Fruit fly (Drosophila melanogaster) whole organism, embryonic: ENCODE measurements around the gene mag.

Experiments used
- Awh ChIP-seq: fragments of 200-800 bp; sonication (Bioruptor generic); IDR thresholded peaks from 2 replicates; pipeline ENCODE4, ENCODE4 v1.3.6; 2022; ENCODE audit warnings: missing biosample characterization, missing genetic modification characterization
- CG10366 ChIP-seq: fragments of 200-800 bp; sonication (Bioruptor generic); IDR thresholded peaks from 2 replicates; pipeline ENCODE4 v1.3.6; 2022; ENCODE audit warnings: missing biosample characterization, missing genetic modification characterization
- CG10543 ChIP-seq: fragments of 200-800 bp; sonication (Bioruptor generic); optimal IDR thresholded peaks from 3 replicates; lab custom pipeline; 2017; ENCODE audit warnings: missing biosample characterization, mild to moderate bottlenecking, missing genetic modification characterization, moderate library complexity
- CG10654 ChIP-seq: fragments of 200-800 bp; sonication (Bioruptor generic); optimal IDR thresholded peaks from 2 replicates; lab custom pipeline; 2016; ENCODE audit warnings: missing biosample characterization, missing genetic modification characterization
- CG11247 ChIP-seq: fragments of 200-800 bp; sonication (Bioruptor generic); IDR thresholded peaks from 2 replicates; pipeline ENCODE4 v1.3.6; 2022; ENCODE audit warnings: missing biosample characterization, missing genetic modification characterization
- CG12659 ChIP-seq: fragments of 200-800 bp; sonication (Bioruptor generic); optimal IDR thresholded peaks from 3 replicates; lab custom pipeline; 2017; ENCODE audit warnings: mild to moderate bottlenecking, missing biosample characterization, missing genetic modification reagents, missing genetic modification characterization
- CG15073 ChIP-seq: fragments of 200-800 bp; sonication (Bioruptor generic); optimal IDR thresholded peaks from 2 replicates; lab custom pipeline; 2016; ENCODE audit warnings: missing biosample characterization, missing genetic modification characterization
- CG15479 ChIP-seq: fragments of 200-800 bp; sonication (Bioruptor generic); optimal IDR thresholded peaks from 3 replicates; lab custom pipeline; 2019; ENCODE audit warnings: missing biosample characterization, mild to moderate bottlenecking, missing genetic modification characterization, moderate library complexity
- CG17328 ChIP-seq: fragments of 200-800 bp; sonication (Bioruptor generic); IDR thresholded peaks from 2 replicates; pipeline ENCODE4 v1.3.6; 2022; ENCODE audit warnings: missing biosample characterization, missing genetic modification characterization
- CG17802 ChIP-seq: fragments of 200-800 bp; sonication (Bioruptor generic); optimal IDR thresholded peaks from 2 replicates; lab custom pipeline; 2018; ENCODE audit warnings: missing biosample characterization, mild to moderate bottlenecking, missing genetic modification characterization, moderate library complexity
- CG18011 ChIP-seq: fragments of 200-800 bp; sonication (Bioruptor generic); optimal IDR thresholded peaks from 2 replicates; lab custom pipeline; 2017; ENCODE audit warnings: missing biosample characterization, missing genetic modification characterization, mild to moderate bottlenecking, moderate library complexity, missing genotype
- CG2712 ChIP-seq: fragments of 200-800 bp; optimal IDR thresholded peaks from 3 replicates; lab custom pipeline; 2019; ENCODE audit warnings: missing biosample characterization, mild to moderate bottlenecking, missing genetic modification characterization, moderate library complexity
- CG3065 ChIP-seq: fragments of 200-800 bp; sonication (Bioruptor generic); optimal IDR thresholded peaks from 2 replicates; lab custom pipeline; 2016; ENCODE audit warnings: missing biosample characterization, missing genetic modification characterization
- CG32532 ChIP-seq: fragments of 200-800 bp; sonication (Bioruptor generic); IDR thresholded peaks from 2 replicates; pipeline ENCODE4 v1.3.6; 2022; ENCODE audit warnings: missing biosample characterization, missing genetic modification characterization
- CG3838 ChIP-seq: fragments of 200-800 bp; sonication (Bioruptor generic); optimal IDR thresholded peaks from 3 replicates; lab custom pipeline; 2016; ENCODE audit warnings: missing biosample characterization, missing genetic modification characterization
- CG43689 ChIP-seq: fragments of 200-800 bp; sonication (Bioruptor generic); IDR thresholded peaks from 2 replicates; pipeline ENCODE4 v1.3.6; 2022; ENCODE audit warnings: missing biosample characterization, missing genetic modification characterization
- CG6654 ChIP-seq: fragments of 200-800 bp; sonication (Bioruptor generic); optimal IDR thresholded peaks from 2 replicates; lab custom pipeline; 2017; ENCODE audit warnings: missing biosample characterization, mild to moderate bottlenecking, missing genetic modification characterization
- CG9437 ChIP-seq: fragments of 200-800 bp; sonication (Bioruptor generic); optimal IDR thresholded peaks from 2 replicates; lab custom pipeline; 2018; ENCODE audit warnings: missing biosample characterization, mild to moderate bottlenecking, missing genetic modification characterization
- CkIIα-i1 ChIP-seq: fragments of 200-800 bp; sonication (Bioruptor generic); IDR thresholded peaks from 2 replicates; pipeline ENCODE4 v1.3.6; 2022; ENCODE audit warnings: missing biosample characterization, missing genetic modification characterization
- Dip3 ChIP-seq: fragments of 200-800 bp; sonication (Bioruptor generic); optimal IDR thresholded peaks from 3 replicates; lab custom pipeline; 2016; ENCODE audit warnings: missing biosample characterization, missing genetic modification characterization
- Fer2 ChIP-seq: fragments of 200-800 bp; sonication (Bioruptor generic); optimal IDR thresholded peaks from 2 replicates; lab custom pipeline; 2018; ENCODE audit warnings: missing biosample characterization, mild to moderate bottlenecking, missing genetic modification characterization, moderate library complexity
- GATAe ChIP-seq: fragments of 200-800 bp; sonication (Bioruptor generic); conservative IDR thresholded peaks from 2 replicates; pipeline ENCODE4 v1.3.6; 2022; ENCODE audit warnings: missing biosample characterization, missing genetic modification characterization
- Gug ChIP-seq: fragments of 200-800 bp; sonication (Bioruptor generic); IDR thresholded peaks from 4 replicates; pipeline ENCODE4 v1.3.6; 2022; ENCODE audit warnings: missing biosample characterization, missing genetic modification characterization
- HLH4C ChIP-seq: fragments of 200-800 bp; sonication (Bioruptor generic); IDR thresholded peaks from 3 replicates; pipeline ENCODE4 v1.3.6; 2022; ENCODE audit warnings: missing biosample characterization, missing genetic modification characterization; ENCODE audit not compliant: partially characterized antibody
- Hmr ChIP-seq: fragments of 200-800 bp; sonication (Bioruptor generic); optimal IDR thresholded peaks from 3 replicates; lab custom pipeline; 2017; ENCODE audit warnings: mild to moderate bottlenecking, missing biosample characterization, missing genetic modification reagents, missing genetic modification characterization
- Lim3 ChIP-seq: fragments of 200-800 bp; sonication (Bioruptor generic); IDR thresholded peaks from 2 replicates; pipeline ENCODE4 v1.3.6; 2022; ENCODE audit warnings: missing biosample characterization, missing genetic modification characterization
- Oaz ChIP-seq: fragments of 200-800 bp; sonication (Bioruptor generic); IDR thresholded peaks from 2 replicates; pipeline ENCODE4 v1.3.6; 2022; ENCODE audit warnings: missing biosample characterization, missing genetic modification characterization
- Pdp1 ChIP-seq, 2 experiments: fragments of 200-800 bp; sonication (Bioruptor generic); optimal IDR thresholded peaks; 3 replicates each; lab custom pipeline; 2016; ENCODE audit warnings: missing biosample characterization in 2 of 2, missing genetic modification characterization in 2 of 2, mild to moderate bottlenecking in 1 of 2, moderate library complexity in 1 of 2
- Sry-δ ChIP-seq: fragments of 200-800 bp; sonication (Bioruptor generic); optimal IDR thresholded peaks from 2 replicates; lab custom pipeline; 2016; ENCODE audit warnings: missing biosample characterization, missing genetic modification characterization
- ac ChIP-seq: fragments of 200-800 bp; sonication (Bioruptor generic); optimal IDR thresholded peaks from 3 replicates; lab custom pipeline; 2017; ENCODE audit warnings: missing biosample characterization, mild to moderate bottlenecking, missing genetic modification characterization
- chif ChIP-seq, 2 experiments: fragments of 200-800 bp; sonication (Bioruptor generic); optimal IDR thresholded peaks; 3 replicates each; lab custom pipeline; 2016; ENCODE audit warnings: missing biosample characterization in 2 of 2, missing genetic modification characterization in 2 of 2
- chinmo ChIP-seq: fragments of 200-800 bp; sonication (Bioruptor generic); IDR thresholded peaks from 4 replicates; pipeline ENCODE4 v1.3.6; 2022; ENCODE audit warnings: missing biosample characterization, missing genetic modification characterization; ENCODE audit not compliant: partially characterized antibody
- chn ChIP-seq: fragments of 200-800 bp; sonication (Bioruptor generic); optimal IDR thresholded peaks from 2 replicates; lab custom pipeline; 2016; ENCODE audit warnings: missing biosample characterization, missing genetic modification characterization
- corto ChIP-seq: fragments of 200-800 bp; sonication (Bioruptor generic); optimal IDR thresholded peaks from 2 replicates; lab custom pipeline; 2016; ENCODE audit warnings: missing biosample characterization, mild to moderate bottlenecking, missing genetic modification characterization, moderate library complexity
- cwo ChIP-seq: fragments of 200-800 bp; sonication (Bioruptor generic); optimal IDR thresholded peaks from 3 replicates; lab custom pipeline; 2017; ENCODE audit warnings: missing biosample characterization, missing genetic modification characterization, mild to moderate bottlenecking, moderate library complexity, missing genetic modification reagents
- dpn ChIP-seq, 2 experiments: fragments of 200-800 bp; sonication (Bioruptor generic); optimal IDR thresholded peaks; 3 replicates each; lab custom pipeline; 2016; ENCODE audit warnings: missing biosample characterization in 2 of 2, missing genetic modification characterization in 2 of 2
- gcm ChIP-seq: fragments of 200-800 bp; sonication (Bioruptor generic); optimal IDR thresholded peaks from 2 replicates; lab custom pipeline; 2019; ENCODE audit warnings: missing biosample characterization, mild to moderate bottlenecking, missing genetic modification characterization, moderate library complexity
- org-1 ChIP-seq: fragments of 200-800 bp; sonication (Bioruptor generic); optimal IDR thresholded peaks from 2 replicates; lab custom pipeline; 2017; ENCODE audit warnings: missing biosample characterization, missing genetic modification characterization
- prd ChIP-seq, 3 experiments: fragments of >200 bp in 2 of 3; fragments of 200-800 bp in 1 of 3; sonication (Bioruptor generic) in 1 of 3; optimal IDR thresholded peaks in 2 of 3; IDR thresholded peaks in 1 of 3; 2 replicates in 2 of 3; 3 replicates in 1 of 3; pipeline versions ENCODE4 v1.3.6 to Lab custom; 2017 to 2022; ENCODE audit warnings: missing biosample characterization in 1 of 3, missing genetic modification characterization in 1 of 3
- repo ChIP-seq: fragments of 200-800 bp; sonication (Bioruptor generic); optimal IDR thresholded peaks from 2 replicates; lab custom pipeline; 2016; ENCODE audit warnings: missing biosample characterization, missing genetic modification characterization
- sc ChIP-seq, 3 experiments: fragments of >200 bp in 2 of 3; fragments of 200-800 bp in 1 of 3; sonication (Bioruptor generic) in 1 of 3; optimal IDR thresholded peaks; 2 replicates in 2 of 3; 3 replicates in 1 of 3; lab custom pipeline; 2017; ENCODE audit warnings: mild to moderate bottlenecking in 1 of 3, missing biosample characterization in 1 of 3, missing genetic modification characterization in 1 of 3, missing genetic modification reagents in 1 of 3
- sd ChIP-seq: fragments of 200-800 bp; sonication (Bioruptor generic); optimal IDR thresholded peaks from 3 replicates; lab custom pipeline; 2018; ENCODE audit warnings: missing biosample characterization, mild to moderate bottlenecking, missing genetic modification characterization, moderate library complexity
- shn ChIP-seq: fragments of 200-800 bp; sonication (Bioruptor generic); optimal IDR thresholded peaks from 3 replicates; lab custom pipeline; 2016; ENCODE audit warnings: missing biosample characterization, missing genetic modification characterization
- sob ChIP-seq: fragments of 200-800 bp; sonication (Bioruptor generic); IDR thresholded peaks from 2 replicates; pipeline ENCODE4 v1.3.6; 2022; ENCODE audit warnings: missing biosample characterization, missing genetic modification characterization
- tio ChIP-seq: fragments of 200-800 bp; sonication (Bioruptor generic); optimal IDR thresholded peaks from 2 replicates; lab custom pipeline; 2017; ENCODE audit warnings: missing biosample characterization, missing genetic modification characterization, inconsistent platforms
- trh ChIP-seq: fragments of 200-800 bp; sonication (Bioruptor generic); optimal IDR thresholded peaks from 2 replicates; lab custom pipeline; 2016; ENCODE audit warnings: missing biosample characterization, missing genetic modification characterization
- wdn ChIP-seq: fragments of 200-800 bp; sonication (Bioruptor generic); IDR thresholded peaks from 2 replicates; pipeline ENCODE4 v1.3.6; 2022; ENCODE audit warnings: missing biosample characterization, missing genetic modification characterization
- zf30C ChIP-seq: fragments of 200-800 bp; sonication (Bioruptor generic); optimal IDR thresholded peaks from 3 replicates; lab custom pipeline; 2018; ENCODE audit warnings: missing biosample characterization, mild to moderate bottlenecking, missing genetic modification characterization

mag gene

dm6 chr3L:20471499-20472313, 11.2 kb downstream of the mag start (continued):
- TF ChIP-seq CG17802 (tag; lab: Kevin White, UChicago) (no peak), Fer2 (tag; lab: Kevin White, UChicago) (no peak), GATAe (GFP tag; lab: Robert Waterston, UW) (no peak), CG11247 (GFP tag; lab: Robert Waterston, UW) (no peak), Awh (GFP tag; lab: Robert Waterston, UW) (peak; percentile 52; the same call in 1 of the 2 replicates), CG10543 (GFP tag; lab: Kevin White, UChicago) (peak; percentile 43), ac (peak; percentile 79), chn (GFP tag; lab: Kevin White, UChicago) (no peak), Sry-δ (GFP tag; lab: Kevin White, UChicago) (peak; percentile 1), CG9437 (GFP tag; lab: Kevin White, UChicago) (peak; percentile 22), HLH4C (GFP tag; lab: Robert Waterston, UW) (no peak), CG3838 (GFP tag; lab: Kevin White, UChicago) (peak; percentile 13), repo (GFP tag; lab: Kevin White, UChicago) (peak; percentile 23), dpn (GFP tag; optimal IDR thresholded peaks at IDR 0.05; lab: Kevin White, UChicago) (peak; percentile 25 to 59), CG10654 (GFP tag; lab: Kevin White, UChicago) (peak; percentile 46), CG32532 (GFP tag; lab: Robert Waterston, UW) (no peak), cwo (GFP tag; lab: Kevin White, UChicago) (no peak), sd (no peak), gcm (GFP tag; lab: Kevin White, UChicago) (no peak), CG15073 (no peak), chinmo (no peak), CG3065 (peak; percentile 22), Gug (GFP tag; lab: Robert Waterston, UW) (no peak), org-1 (GFP tag; lab: Kevin White, UChicago) (peak; percentile 76), CkIIα-i1 (GFP tag; lab: Robert Waterston, UW) (no peak), CG43689 (no peak), Lim3 (GFP tag; lab: Robert Waterston, UW) (no peak), CG18011 (GFP tag; lab: Kevin White, UChicago) (peak; percentile 21), chif (GFP tag; optimal IDR thresholded peaks at IDR 0.05; lab: Kevin White, UChicago) (peak; percentile 45 to 70), CG15479 (peak; percentile 5), prd (optimal IDR thresholded peaks at IDR 0.05; lab: Kevin White, UChicago) (no peak), prd (GFP tag; IDR thresholded peaks at IDR 0.05; lab: Robert Waterston, UW) (no peak), sc (optimal IDR thresholded peaks at IDR 0.05; lab: Kevin White, UChicago) (no peak), sc (GFP tag; optimal IDR thresholded peaks at IDR 0.05; lab: Kevin White, UChicago) (peak; percentile 78), Dip3 (GFP tag; lab: Kevin White, UChicago) (no peak), CG17328 (peak; percentile 32; the same call in 1 of the 2 replicates), shn (GFP tag; lab: Kevin White, UChicago) (peak; percentile 40), Hmr (GFP tag; lab: Kevin White, UChicago) (peak; percentile 67), trh (peak; percentile 12), CG12659 (peak; percentile 25), Oaz (GFP tag; lab: Robert Waterston, UW) (no peak), corto (no peak), CG2712 (tag; lab: Kevin White, UChicago) (peak; percentile 28), CG10366 (no peak), wdn (GFP tag; lab: Robert Waterston, UW) (no peak), sob (GFP tag; lab: Robert Waterston, UW) (no peak), zf30C (GFP tag; lab: Kevin White, UChicago) (no peak), Pdp1 (GFP tag; optimal IDR thresholded peaks at IDR 0.05; lab: Kevin White, UChicago) (peak; percentile 20 to 61), tio (peak; percentile 17), CG6654 (GFP tag; lab: Kevin White, UChicago) (no peak)
